Worm (Caenorhabditis elegans): ENCODE data around the gene T19H5.6.

DNA sequence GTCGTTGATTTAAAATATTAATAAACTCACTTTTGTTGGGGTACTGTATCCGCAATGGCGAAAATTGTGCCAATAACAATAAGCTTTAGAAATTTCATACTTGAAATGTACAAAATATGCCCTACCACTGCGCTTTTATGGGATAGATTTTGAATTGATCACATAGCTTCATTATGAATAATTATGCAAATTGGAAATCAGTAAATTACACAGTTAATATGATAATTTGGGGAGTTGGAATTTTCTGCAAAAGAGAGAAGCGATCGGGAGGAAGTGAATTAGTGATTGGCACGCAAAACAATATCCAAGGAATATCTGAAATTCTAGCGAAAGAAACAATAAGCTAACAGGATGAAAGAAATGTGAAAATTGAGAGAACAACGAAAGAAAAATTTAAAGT is 43.9 kb downstream of the T19H5.6 start, which contains the start of gene M176.10:
- no peak for TF ChIP-seq sdz-38 (tag; optimal IDR thresholded peaks at IDR 0.05)
- TF ChIP-seq ama-1 (optimal IDR thresholded peaks at IDR 0.05): no peak
- no peak for TF ChIP-seq ama-1 (GFP tag; optimal IDR thresholded peaks at IDR 0.05)

All from whole organism, young adult.